Worm (Caenorhabditis elegans) whole organism, mixed stage, embryonic: ENCODE measurements around the gene pqn-2.

Source experiments
- elt-3 ChIP-seq: fragments of 150-350 bp; optimal IDR thresholded peaks from 2 replicates; lab custom pipeline; 2014; ENCODE audit warnings: missing biosample characterization, missing genetic modification characterization
- nhr-76 ChIP-seq: sonication (generic microtip); optimal IDR thresholded peaks from 2 replicates; lab custom pipeline; 2017; ENCODE audit warnings: missing biosample characterization, missing genetic modification characterization
- snpc-4 ChIP-seq: fragments of 150-350 bp; optimal IDR thresholded peaks from 2 replicates; lab custom pipeline; 2014; ENCODE audit warnings: missing biosample characterization, missing genetic modification characterization
- unc-39 ChIP-seq: fragments of 150-350 bp; optimal IDR thresholded peaks from 2 replicates; lab custom pipeline; 2014; ENCODE audit warnings: missing biosample characterization, missing genetic modification characterization

DNA sequence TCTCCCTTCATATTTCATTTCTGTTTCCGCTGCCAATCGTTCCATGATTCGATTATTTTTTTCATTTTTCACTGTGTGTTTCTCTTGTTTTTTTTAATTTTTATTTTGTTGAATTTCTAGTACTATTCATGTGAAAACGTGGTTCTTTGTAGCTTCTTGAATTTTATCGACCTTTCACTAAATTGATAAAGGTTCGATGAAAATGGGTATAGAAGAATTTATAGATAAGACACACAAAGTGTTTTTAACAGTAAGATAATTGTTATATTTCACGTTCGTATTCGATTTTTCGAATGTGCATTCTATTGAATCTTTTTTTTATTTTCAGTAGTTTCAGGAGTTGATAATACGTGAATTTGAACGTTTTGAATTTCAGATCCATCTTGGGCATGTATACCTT, 10.3 kb upstream of the pqn-2 start, which contains the start of gene ugt-49:
- TF ChIP-seq elt-3 (no peak), snpc-4 (tag; lab: Kevin White, UChicago) (no peak), unc-39 (no peak), nhr-76 (tag; lab: Kevin White, UChicago) (no peak)
